Fruit fly (Drosophila melanogaster): ENCODE results near the gene CG16890.

CG16890 gene

DNA sequence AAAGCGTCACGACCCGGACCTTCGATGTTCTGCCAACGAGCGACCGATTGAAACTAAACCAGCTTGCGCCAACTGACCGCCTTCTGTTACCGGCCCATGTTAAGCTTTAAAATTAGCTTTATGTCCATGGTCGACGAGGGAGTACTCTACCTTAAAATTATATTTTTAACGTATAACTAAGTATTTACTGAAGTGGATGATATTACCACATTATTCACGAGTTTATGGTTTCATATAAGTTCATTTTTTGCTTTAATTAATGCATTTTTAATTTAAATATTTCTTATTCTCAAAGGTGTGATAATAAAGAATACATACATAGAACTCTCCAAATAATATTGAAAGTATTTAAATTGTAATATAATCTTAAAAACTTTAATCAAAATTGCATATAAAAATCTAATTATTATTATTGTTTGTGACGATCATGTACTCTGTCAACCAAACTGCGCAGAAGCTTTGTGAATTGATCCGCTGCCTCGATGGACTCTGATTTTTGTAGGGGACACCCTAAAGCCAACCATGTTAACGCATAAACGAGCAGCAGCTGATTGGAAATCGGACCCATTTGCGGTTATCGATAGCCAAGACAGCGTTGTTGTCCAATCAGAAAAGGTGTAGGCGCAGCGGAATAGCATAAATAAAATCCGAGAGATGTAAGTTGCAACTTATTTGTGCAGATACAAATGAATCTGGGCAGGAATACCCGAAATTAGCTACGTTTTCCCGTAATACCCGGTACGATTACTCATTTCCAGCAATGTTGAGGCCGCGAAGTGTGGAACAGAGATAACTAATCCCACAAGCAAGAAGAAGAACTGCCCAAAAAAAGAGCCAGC is 3.8 kb downstream of the CG16890 start, which contains the start of the genes CG9008 and p38b (continued):
- TF ChIP-seq CG18619 (GFP tag; optimal IDR thresholded peaks at IDR 0.05), result peak; percentile 90
- TF ChIP-seq CG5953 (GFP tag; IDR thresholded peaks at IDR 0.05), result peak; percentile 36; the same call in 1 of the 2 replicates
- peak; percentile 72 for TF ChIP-seq Dbx (GFP tag; IDR thresholded peaks at IDR 0.05)
- TF ChIP-seq Bteb2 (GFP tag; optimal IDR thresholded peaks at IDR 0.05), result no peak
- no peak for TF ChIP-seq tll (GFP tag; optimal IDR thresholded peaks at IDR 0.05)
- peak; percentile 76 for TF ChIP-seq Abd-B (GFP tag; optimal IDR thresholded peaks at IDR 0.05)
- no peak for TF ChIP-seq CG7786 (GFP tag; optimal IDR thresholded peaks at IDR 0.05)
- no peak; the same call in 1 of the 2 replicates for TF ChIP-seq seq (GFP tag; IDR thresholded peaks at IDR 0.05)
- TF ChIP-seq her (GFP tag; optimal IDR thresholded peaks at IDR 0.05), result peak; percentile 99
- TF ChIP-seq CG9797 (GFP tag; optimal IDR thresholded peaks at IDR 0.05), result peak; percentile 8
- TF ChIP-seq ash1 (GFP tag; optimal IDR thresholded peaks at IDR 0.05), result no peak
- TF ChIP-seq CG12155 (GFP tag; optimal IDR thresholded peaks at IDR 0.05), result peak; percentile 73
- TF ChIP-seq Tbp (GFP tag; optimal IDR thresholded peaks at IDR 0.05), result no peak
- TF ChIP-seq Med (GFP tag), result peak; percentile 91
- peak; percentile 71; the same call in 2 of the 3 replicates for TF ChIP-seq so (GFP tag; IDR thresholded peaks at IDR 0.05)
- peak; percentile 45; the same call in 1 of the 2 replicates for TF ChIP-seq Scr (GFP tag; IDR thresholded peaks at IDR 0.05; ENCODE audit: partially characterized antibody)
- peak; percentile 80 for TF ChIP-seq Sox102F (GFP tag; optimal IDR thresholded peaks at IDR 0.05)
- peak; percentile 53 for TF ChIP-seq CG4617 (GFP tag; optimal IDR thresholded peaks at IDR 0.05; ENCODE audit: borderline replicate concordance)
- no peak for TF ChIP-seq Dfd (GFP tag; optimal IDR thresholded peaks at IDR 0.05)
- TF ChIP-seq PHDP (tag; optimal IDR thresholded peaks at IDR 0.05), result peak; percentile 85
- no peak for TF ChIP-seq NC2β (GFP tag; optimal IDR thresholded peaks at IDR 0.05)
- TF ChIP-seq CG6854 (GFP tag; optimal IDR thresholded peaks at IDR 0.05), result peak; percentile 83
- TF ChIP-seq zfh2 (GFP tag; optimal IDR thresholded peaks at IDR 0.05), result peak; percentile 41
- no peak for TF ChIP-seq Blimp-1 (GFP tag; optimal IDR thresholded peaks at IDR 0.05)
- TF ChIP-seq CG17328 (GFP tag; IDR thresholded peaks at IDR 0.05), result peak; percentile 22; the same call in 1 of the 2 replicates
- TF ChIP-seq CG10565 (GFP tag; optimal IDR thresholded peaks at IDR 0.05), result no peak
- peak; percentile 87 for TF ChIP-seq CG13296 (GFP tag; optimal IDR thresholded peaks at IDR 0.05)
- TF ChIP-seq CG6175 (GFP tag; IDR thresholded peaks at IDR 0.05), result peak; percentile 13; the same call in 1 of the 3 replicates
- no peak for TF ChIP-seq Doc2 (GFP tag; IDR thresholded peaks at IDR 0.05)
- TF ChIP-seq CG8388 (GFP tag; optimal IDR thresholded peaks at IDR 0.05), result peak; percentile 84
- TF ChIP-seq CG13424 (tag; optimal IDR thresholded peaks at IDR 0.05), result peak; percentile 92
- no peak for TF ChIP-seq nau (GFP tag; optimal IDR thresholded peaks at IDR 0.05)
- TF ChIP-seq CG12744 (GFP tag; optimal IDR thresholded peaks at IDR 0.05), result no peak
- TF ChIP-seq CG16815 (GFP tag; optimal IDR thresholded peaks at IDR 0.05), result peak; percentile 63
- TF ChIP-seq dysf (GFP tag; IDR thresholded peaks at IDR 0.05), result peak; percentile 77
- peak; percentile 77 for TF ChIP-seq CG2120 (GFP tag; optimal IDR thresholded peaks at IDR 0.05)
- TF ChIP-seq crol (GFP tag; IDR thresholded peaks at IDR 0.05), result no peak
- no peak; the same call in 1 of the 2 replicates for TF ChIP-seq ranshi (GFP tag; IDR thresholded peaks at IDR 0.05)
- no peak for TF ChIP-seq pita (GFP tag; optimal IDR thresholded peaks at IDR 0.05)
- TF ChIP-seq repo (GFP tag; optimal IDR thresholded peaks at IDR 0.05), result no peak
- no peak for TF ChIP-seq CG17568 (GFP tag; optimal IDR thresholded peaks at IDR 0.05)
- TF ChIP-seq wor (GFP tag; IDR thresholded peaks at IDR 0.05), result peak; percentile 15; the same call in 1 of the 2 replicates
- TF ChIP-seq zen2 (GFP tag; IDR thresholded peaks at IDR 0.05; ENCODE audit: partially characterized antibody), result no peak; the same call in 2 of the 3 replicates
- TF ChIP-seq Dad (GFP tag; optimal IDR thresholded peaks at IDR 0.05), result peak; percentile 19
- TF ChIP-seq cg (GFP tag; optimal IDR thresholded peaks at IDR 0.05), result no peak
- TF ChIP-seq CG14860 (GFP tag; IDR thresholded peaks at IDR 0.05; ENCODE audit: partially characterized antibody), result no peak
- TF ChIP-seq CG2712 (tag; optimal IDR thresholded peaks at IDR 0.05), result peak; percentile 89
- no peak for TF ChIP-seq Side (GFP tag; optimal IDR thresholded peaks at IDR 0.05)
